Fruit fly (Drosophila melanogaster) Kc167 (cell line): Measurements from ENCODE around the gene Ntl.

Experiments
- Myc ChIP-seq: fragments of >200 bp; optimal IDR thresholded peaks from 2 replicates; lab custom pipeline; 2017; ENCODE audit warnings: missing external identifiers
- Sin3A ChIP-seq: fragments of >200 bp; optimal IDR thresholded peaks from 2 replicates; lab custom pipeline; 2018; ENCODE audit warnings: missing external identifiers
- h ChIP-seq: fragments of >200 bp; optimal IDR thresholded peaks from 3 replicates; lab custom pipeline; 2018; ENCODE audit warnings: missing external identifiers
- insv ChIP-seq: fragments of >200 bp; optimal IDR thresholded peaks from 3 replicates; lab custom pipeline; 2018; ENCODE audit warnings: missing external identifiers
- psq ChIP-seq: fragments of >200 bp; optimal IDR thresholded peaks from 2 replicates; lab custom pipeline; 2017; ENCODE audit warnings: missing external identifiers
- ttk ChIP-seq: sonication (Bioruptor generic); optimal IDR thresholded peaks from 2 replicates; lab custom pipeline; 2017; ENCODE audit warnings: missing external identifiers

DNA sequence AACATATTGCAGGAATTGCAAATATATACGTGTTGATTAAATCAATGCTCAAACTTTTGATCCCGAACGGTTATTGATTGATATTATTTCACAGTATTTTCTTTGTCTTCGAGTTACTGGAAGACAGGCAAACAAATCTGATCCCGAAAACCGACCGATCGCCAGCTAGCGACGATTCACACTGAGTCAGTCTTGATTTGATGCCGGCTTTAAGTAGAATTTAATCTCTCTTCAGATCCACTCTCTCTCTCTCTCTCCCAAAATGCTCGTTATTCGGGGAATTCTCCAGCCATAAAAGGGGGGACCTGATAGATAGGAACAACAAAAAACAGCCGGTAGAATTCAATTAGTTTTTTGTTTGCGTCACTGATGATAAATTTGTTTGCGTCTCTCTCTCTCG, 9.3 kb upstream of the Ntl start, which contains the start of gene Tep2:
- no peak for TF ChIP-seq psq (lab: Kevin White, UChicago)
- TF ChIP-seq insv (lab: Kevin White, UChicago): no peak
- TF ChIP-seq Sin3A (lab: Kevin White, UChicago): no peak
- no peak for TF ChIP-seq Myc
- TF ChIP-seq h (lab: Kevin White, UChicago): no peak
- no peak for TF ChIP-seq ttk (lab: Kevin White, UChicago)
